Worm (Caenorhabditis elegans) whole organism, mixed stage, embryonic: Measurements from ENCODE around the gene str-134.

Experiments used
- ces-1 ChIP-seq: fragments of 150-350 bp; optimal IDR thresholded peaks from 2 replicates; lab custom pipeline; 2014; ENCODE audit warnings: missing biosample characterization, missing genetic modification reagents, missing genetic modification characterization
- drap-1 ChIP-seq: fragments of 200-800 bp; sonication (Bioruptor generic); optimal IDR thresholded peaks from 3 replicates; lab custom pipeline; 2018; ENCODE audit warnings: mild to moderate bottlenecking, missing genetic modification characterization, missing compliant biosample characterization
- elt-3 ChIP-seq: fragments of 150-350 bp; optimal IDR thresholded peaks from 2 replicates; lab custom pipeline; 2014; ENCODE audit warnings: missing biosample characterization, missing genetic modification characterization
- lin-13 ChIP-seq: fragments of 150-350 bp; optimal IDR thresholded peaks from 2 replicates; lab custom pipeline; 2014; ENCODE audit warnings: missing biosample characterization, missing genetic modification characterization
- lsy-2 ChIP-seq: fragments of 150-350 bp; optimal IDR thresholded peaks from 2 replicates; lab custom pipeline; 2014; ENCODE audit warnings: missing biosample characterization, missing genetic modification characterization
- mab-5 ChIP-seq: fragments of 150-350 bp; optimal IDR thresholded peaks from 2 replicates; lab custom pipeline; 2014; ENCODE audit warnings: missing biosample characterization, missing genetic modification characterization
- nhr-28 ChIP-seq: fragments of 150-350 bp; optimal IDR thresholded peaks from 2 replicates; lab custom pipeline; 2014; ENCODE audit warnings: missing biosample characterization, missing genetic modification characterization
- snpc-4 ChIP-seq: fragments of 150-350 bp; optimal IDR thresholded peaks from 2 replicates; lab custom pipeline; 2014; ENCODE audit warnings: missing biosample characterization, missing genetic modification characterization
- unc-39 ChIP-seq: fragments of 150-350 bp; optimal IDR thresholded peaks from 2 replicates; lab custom pipeline; 2014; ENCODE audit warnings: missing biosample characterization, missing genetic modification characterization
- unc-62 ChIP-seq: fragments of 150-350 bp; optimal IDR thresholded peaks from 2 replicates; lab custom pipeline; 2014; ENCODE audit warnings: missing biosample characterization, missing genetic modification reagents, missing genetic modification characterization

DNA sequence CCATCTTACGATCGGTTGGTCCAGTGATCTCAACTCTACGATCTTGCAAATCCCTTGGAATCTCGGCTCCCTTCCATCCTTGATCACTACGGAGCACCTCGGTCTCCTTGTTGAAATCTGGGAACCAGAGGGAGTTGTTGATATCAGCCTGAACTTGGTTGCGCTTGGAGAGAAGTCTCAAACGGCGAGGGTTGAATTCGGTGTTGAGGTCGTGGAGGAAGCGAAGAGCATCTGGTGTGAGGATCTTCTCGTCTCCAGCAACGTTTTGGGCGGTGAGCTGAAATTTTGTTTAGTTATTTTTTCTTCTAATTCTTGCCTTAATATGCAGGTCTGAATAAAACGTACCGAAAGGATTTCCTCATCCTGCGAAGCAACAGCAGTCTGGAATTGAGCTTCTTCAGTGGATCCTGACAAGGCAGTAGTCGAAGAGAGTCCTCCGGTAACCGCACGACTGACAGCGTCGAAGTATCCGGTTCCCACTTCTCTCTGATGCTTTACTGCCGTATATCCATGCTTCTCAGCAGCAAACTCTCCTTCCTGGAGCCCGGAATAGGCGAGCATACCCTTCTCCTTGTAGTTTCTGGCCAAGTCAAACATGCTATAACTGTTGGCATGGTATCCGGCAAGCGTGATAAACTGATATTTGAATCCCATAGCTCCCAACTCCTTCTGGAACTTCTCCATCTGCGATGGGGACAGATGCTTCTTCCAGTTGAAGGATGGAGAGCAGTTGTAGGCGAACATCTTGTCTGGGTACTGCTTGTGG is 17.5 kb upstream of the str-134 start:
- no peak for TF ChIP-seq snpc-4 (tag; lab: Kevin White, UChicago)
- no peak for TF ChIP-seq lin-13 (tag; lab: Kevin White, UChicago)
- no peak for TF ChIP-seq elt-3 (tag; lab: Kevin White, UChicago)
- no peak for TF ChIP-seq nhr-28 (tag; lab: Kevin White, UChicago)
- TF ChIP-seq mab-5 (tag; lab: Kevin White, UChicago): no peak
- no peak for TF ChIP-seq ces-1 (GFP tag; lab: Kevin White, UChicago)
- no peak for TF ChIP-seq lsy-2 (tag; lab: Kevin White, UChicago)
- no peak for TF ChIP-seq unc-39 (tag; lab: Kevin White, UChicago)
- no peak for TF ChIP-seq unc-62 (GFP tag; lab: Kevin White, UChicago)
- TF ChIP-seq drap-1 (GFP tag; lab: Kevin White, UChicago): no peak
